Fruit fly (Drosophila melanogaster): ENCODE measurements around the gene CG2931.
A peak's percentile ranks its signal among the peaks of the same experiment; 100 is the strongest.

The CG2931 gene

DNA sequence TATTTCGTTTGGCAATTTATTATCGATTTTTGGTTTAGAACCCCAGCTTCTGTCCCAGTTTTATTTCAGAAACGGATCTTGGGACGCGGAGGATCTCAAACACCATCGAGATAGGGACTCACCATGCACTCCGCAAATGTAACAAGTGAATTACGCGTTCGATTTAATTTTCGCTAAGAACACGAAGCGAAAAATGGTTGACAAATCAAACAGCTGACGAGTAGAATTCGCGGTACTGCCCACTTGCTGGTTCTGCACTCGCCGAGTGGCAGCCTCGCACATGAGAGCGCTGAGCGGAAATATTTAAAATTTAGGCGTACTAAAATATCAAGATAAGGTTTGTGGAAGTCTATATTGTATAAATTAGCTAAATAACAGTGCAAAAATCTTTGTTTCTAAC, 5.0 kb downstream of the CG2931 start, which contains the start of gene Pi4KIIalpha:
Pi4KIIalpha (minus strand) TSS at position 233 of the 400 bp plus-strand sequence.
- TF ChIP-seq Rel (GFP tag; optimal IDR thresholded peaks at IDR 0.05): no peak
- TF ChIP-seq Rel (tag; optimal IDR thresholded peaks at IDR 0.05): peak; percentile 41
- no peak for TF ChIP-seq dsf (GFP tag; optimal IDR thresholded peaks at IDR 0.05; ENCODE audit: borderline replicate concordance)

dm6 chr3R:5562956-5563355, 5.5 kb downstream of the CG2931 start:
- TF ChIP-seq lola (GFP tag; optimal IDR thresholded peaks at IDR 0.05) (no peak), CG9705 (GFP tag; optimal IDR thresholded peaks at IDR 0.05) (no peak), Dif (GFP tag; optimal IDR thresholded peaks at IDR 0.05; ENCODE audit: partially characterized antibody) (no peak), CG32264 (GFP tag; optimal IDR thresholded peaks at IDR 0.05) (no peak), woc (GFP tag; optimal IDR thresholded peaks at IDR 0.05) (no peak), fru (GFP tag; optimal IDR thresholded peaks at IDR 0.05) (no peak), Mio (GFP tag; optimal IDR thresholded peaks at IDR 0.05) (no peak), dl (GFP tag; optimal IDR thresholded peaks at IDR 0.05; ENCODE audit: insufficient read depth in 1 of 2, partially characterized antibody in 2 of 2) (no peak), foxo (GFP tag; optimal IDR thresholded peaks at IDR 0.05) (no peak), Sp1 (GFP tag; optimal IDR thresholded peaks at IDR 0.05) (no peak), sv (GFP tag; optimal IDR thresholded peaks at IDR 0.05) (no peak), rgr (GFP tag; optimal IDR thresholded peaks at IDR 0.05) (no peak), br (GFP tag; optimal IDR thresholded peaks at IDR 0.05) (no peak)

DNA sequence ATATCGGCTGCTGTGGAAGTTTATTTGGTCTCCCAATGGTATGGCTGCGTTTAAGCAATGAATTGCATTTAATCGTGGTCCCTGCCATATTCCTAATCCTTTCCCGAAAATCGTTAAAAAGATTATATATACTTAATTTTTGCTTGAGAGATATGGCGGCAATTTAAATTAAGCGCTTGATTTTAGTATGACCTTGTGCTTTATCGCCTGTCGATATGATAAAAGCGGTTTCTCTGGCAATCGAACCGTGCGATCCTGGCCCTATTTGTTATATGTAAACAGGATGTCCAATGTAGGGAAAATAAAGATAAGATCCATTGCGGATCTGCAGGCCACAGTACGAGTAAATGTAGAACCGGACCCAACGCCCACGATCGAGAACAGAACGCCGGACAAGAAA, 13.6 kb downstream of the CG2931 start, which contains the start of gene Snm1:
Snm1 (plus strand) TSS at position 233 of the 400 bp plus-strand sequence.
- TF ChIP-seq sv (GFP tag; optimal IDR thresholded peaks at IDR 0.05) (no peak), sage (GFP tag; optimal IDR thresholded peaks at IDR 0.05) (no peak), Dfd (GFP tag; optimal IDR thresholded peaks at IDR 0.05) (no peak), Vsx2 (GFP tag; optimal IDR thresholded peaks at IDR 0.05; ENCODE audit: partially characterized antibody) (peak; percentile 91), usp (GFP tag; optimal IDR thresholded peaks at IDR 0.05) (no peak), N (GFP tag; optimal IDR thresholded peaks at IDR 0.05) (no peak), Dif (GFP tag; optimal IDR thresholded peaks at IDR 0.05; ENCODE audit: partially characterized antibody) (peak; percentile 71), dl (GFP tag; optimal IDR thresholded peaks at IDR 0.05; ENCODE audit: insufficient read depth in 1 of 2, partially characterized antibody in 2 of 2) (no peak), Hr78 (GFP tag; optimal IDR thresholded peaks at IDR 0.05) (no peak)

DNA sequence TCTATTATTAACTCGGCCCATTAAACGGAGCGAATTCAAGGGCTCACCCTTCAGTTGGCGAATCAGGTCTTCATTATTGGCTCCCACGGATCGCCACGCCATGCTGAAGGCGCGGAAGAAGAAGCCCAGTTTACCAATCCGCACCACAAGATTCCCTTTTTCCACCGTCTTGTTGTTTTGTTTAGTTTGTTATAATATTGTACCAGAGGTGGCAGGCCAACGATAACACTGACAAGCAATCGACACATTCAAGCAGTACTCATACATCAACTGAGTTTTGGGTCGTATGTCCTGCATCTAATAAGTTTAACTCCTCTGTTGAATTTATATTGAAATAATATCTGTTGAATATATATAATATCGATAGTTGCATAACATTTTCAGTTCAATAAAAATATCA, 14.3 kb downstream of the CG2931 start, which contains the start of gene Pcmt:
Pcmt (minus strand) TSS at position 235 of the 400 bp plus-strand sequence.
- TF ChIP-seq CG9705 (GFP tag; optimal IDR thresholded peaks at IDR 0.05): no peak
- TF ChIP-seq Vsx2 (GFP tag; optimal IDR thresholded peaks at IDR 0.05; ENCODE audit: partially characterized antibody): no peak
- TF ChIP-seq br (GFP tag; optimal IDR thresholded peaks at IDR 0.05): no peak
- TF ChIP-seq Dfd (GFP tag; optimal IDR thresholded peaks at IDR 0.05): no peak
- no peak for TF ChIP-seq dsf (GFP tag; optimal IDR thresholded peaks at IDR 0.05; ENCODE audit: borderline replicate concordance)
- TF ChIP-seq jim (GFP tag; optimal IDR thresholded peaks at IDR 0.05): no peak
- no peak for TF ChIP-seq pan (optimal IDR thresholded peaks at IDR 0.05)
- no peak for TF ChIP-seq CG32264 (GFP tag; optimal IDR thresholded peaks at IDR 0.05)
- no peak for TF ChIP-seq tai (GFP tag; optimal IDR thresholded peaks at IDR 0.05)
- TF ChIP-seq Sp1 (GFP tag; optimal IDR thresholded peaks at IDR 0.05): no peak
- no peak for TF ChIP-seq fru (GFP tag; optimal IDR thresholded peaks at IDR 0.05)
- no peak for TF ChIP-seq foxo (GFP tag; optimal IDR thresholded peaks at IDR 0.05)

DNA sequence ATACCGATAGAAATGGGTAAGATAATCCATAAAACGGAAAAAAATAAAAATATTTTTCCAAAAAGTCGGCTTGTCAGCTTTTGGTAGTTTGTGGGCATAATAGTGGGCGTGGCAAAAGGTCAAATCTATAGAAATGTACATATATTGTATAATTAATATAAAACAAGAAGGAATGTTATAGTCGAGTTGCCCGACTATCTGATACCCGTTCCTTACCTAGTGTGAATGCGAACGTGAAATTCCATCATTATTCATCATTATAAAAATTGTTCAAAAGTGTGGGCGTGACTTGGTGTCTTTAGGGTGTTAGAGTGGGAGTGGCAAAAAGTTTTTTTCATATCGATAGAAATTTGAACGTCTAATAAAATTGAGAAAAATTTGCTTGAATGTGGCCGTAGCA, 16.8 kb downstream of the CG2931 start:
- TF ChIP-seq rgr (GFP tag; optimal IDR thresholded peaks at IDR 0.05) (no peak), ey (GFP tag; optimal IDR thresholded peaks at IDR 0.05) (no peak), dsf (GFP tag; optimal IDR thresholded peaks at IDR 0.05; ENCODE audit: borderline replicate concordance) (no peak)

DNA sequence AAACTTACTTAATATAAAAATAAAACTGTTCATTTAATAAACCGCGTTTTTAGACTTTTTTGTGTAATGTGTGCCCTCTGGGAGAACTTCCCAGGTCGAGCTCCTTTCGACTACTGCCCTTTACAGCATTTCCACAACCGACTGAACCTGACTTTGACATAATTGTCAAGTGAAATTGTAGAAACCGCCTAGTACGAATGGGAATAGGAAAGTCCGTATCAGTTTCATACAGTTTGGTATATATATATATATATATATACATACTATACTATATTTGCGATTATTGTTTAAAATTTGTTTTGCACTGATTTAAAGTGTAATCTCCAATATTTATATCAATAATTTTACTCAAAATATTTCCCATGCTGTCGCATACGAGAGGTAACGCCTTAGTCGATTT, 17.3 kb downstream of the CG2931 start, which contains the start of gene mia:
mia (minus strand) TSS at position 101 of the 400 bp plus-strand sequence.
- no peak for TF ChIP-seq N (GFP tag; optimal IDR thresholded peaks at IDR 0.05)
- TF ChIP-seq Hr83 (GFP tag; optimal IDR thresholded peaks at IDR 0.05; ENCODE audit: poor library complexity, severe bottlenecking): no peak
- TF ChIP-seq usp (GFP tag; optimal IDR thresholded peaks at IDR 0.05): no peak
- no peak for TF ChIP-seq Sp1 (GFP tag; optimal IDR thresholded peaks at IDR 0.05)
- TF ChIP-seq Jra (GFP tag; optimal IDR thresholded peaks at IDR 0.05): no peak
- no peak for TF ChIP-seq woc (GFP tag; optimal IDR thresholded peaks at IDR 0.05)
